Worm (Caenorhabditis elegans) whole organism, L4 larva: Measurements from ENCODE around the gene suf-1.

Experiments
- D1046.2 ChIP-seq: fragments of 200-800 bp; sonication (Bioruptor generic); IDR thresholded peaks from 2 replicates; pipeline ENCODE4 v1.3.6; 2022; ENCODE audit warnings: missing genetic modification characterization, missing compliant biosample characterization
- F49E8.2 ChIP-seq: sonication (generic microtip); optimal IDR thresholded peaks from 2 replicates; lab custom pipeline; 2016; ENCODE audit warnings: missing compliant biosample characterization, mild to moderate bottlenecking, missing genetic modification characterization, borderline replicate concordance
- ZK546.5 ChIP-seq, 2 experiments: sonication (generic microtip); optimal IDR thresholded peaks; 2 replicates each; lab custom pipeline; 2017; ENCODE audit warnings: missing biosample characterization in 2 of 2, missing genetic modification characterization in 2 of 2
- ama-1 ChIP-seq: fragments of 150-350 bp; optimal IDR thresholded peaks from 2 replicates; lab custom pipeline; 2014; ENCODE audit warnings: inconsistent platforms, mixed read lengths
- daf-8 ChIP-seq: fragments of 200-800 bp; sonication (Bioruptor generic); IDR thresholded peaks from 2 replicates; pipeline ENCODE4 v1.3.6; 2022; ENCODE audit warnings: missing genetic modification characterization, missing compliant biosample characterization
- lin-13 ChIP-seq: fragments of 150-350 bp; optimal IDR thresholded peaks from 2 replicates; lab custom pipeline; 2014; ENCODE audit warnings: missing biosample characterization, missing genetic modification reagents, missing genetic modification characterization
- mep-1 ChIP-seq: fragments of 150-350 bp; sonication (generic microtip); optimal IDR thresholded peaks from 3 replicates; lab custom pipeline; 2014; ENCODE audit warnings: missing biosample characterization, missing genetic modification characterization
- nhr-111 ChIP-seq: fragments of 200-800 bp; sonication (Bioruptor generic); optimal IDR thresholded peaks from 2 replicates; lab custom pipeline; 2018; ENCODE audit warnings: mild to moderate bottlenecking, missing genetic modification characterization, missing compliant biosample characterization
- nhr-76 ChIP-seq: fragments of 150-350 bp; optimal IDR thresholded peaks from 2 replicates; lab custom pipeline; 2014; ENCODE audit warnings: missing biosample characterization, missing genetic modification characterization
- pha-4 ChIP-seq, 2 experiments: fragments of 150-350 bp in 1 of 2; fragments of 200-800 bp in 1 of 2; sonication (Bioruptor generic) in 1 of 2; IDR thresholded peaks in 1 of 2; optimal IDR thresholded peaks in 1 of 2; 2 replicates each; pipeline versions ENCODE4 v1.3.6 to Lab custom; 2014 to 2022; ENCODE audit warnings: missing genetic modification characterization in 2 of 2, missing genetic modification reagents in 2 of 2, missing biosample characterization in 1 of 2, missing compliant biosample characterization in 1 of 2
- pqm-1 ChIP-seq: sonication (generic microtip); optimal IDR thresholded peaks from 2 replicates; lab custom pipeline; 2017; ENCODE audit warnings: missing biosample characterization, missing genetic modification characterization
- set-16 ChIP-seq: fragments of 200-800 bp; sonication (Bioruptor generic); IDR thresholded peaks from 2 replicates; pipeline ENCODE4 v1.3.6; 2022; ENCODE audit warnings: missing genetic modification reagents, missing genetic modification characterization, missing compliant biosample characterization
- skn-1 ChIP-seq: fragments of 150-350 bp; optimal IDR thresholded peaks from 2 replicates; lab custom pipeline; 2014; ENCODE audit warnings: missing biosample characterization, missing genetic modification characterization
- snpc-4 ChIP-seq: fragments of 150-350 bp; optimal IDR thresholded peaks from 2 replicates; lab custom pipeline; 2014; ENCODE audit warnings: missing biosample characterization, missing genetic modification characterization

ce11 chrII:8642376-8642775, 38.7 kb downstream of the suf-1 start:
- TF ChIP-seq pha-4 (GFP tag; IDR thresholded peaks at IDR 0.05; lab: Robert Waterston, UW) (no peak), pha-4 (tag; optimal IDR thresholded peaks at IDR 0.05; lab: Kevin White, UChicago) (no peak), mep-1 (tag; lab: Kevin White, UChicago) (no peak), skn-1 (no peak), pqm-1 (tag; lab: Kevin White, UChicago) (no peak), nhr-76 (tag; lab: Kevin White, UChicago) (no peak), ama-1 (lab: Kevin White, UChicago) (no peak), F49E8.2 (tag; lab: Kevin White, UChicago) (no peak), D1046.2 (no peak), set-16 (GFP tag; lab: Robert Waterston, UW) (no peak), ZK546.5 (tag; optimal IDR thresholded peaks at IDR 0.05; lab: Kevin White, UChicago) (no peak), lin-13 (GFP tag; lab: Kevin White, UChicago) (no peak), daf-8 (GFP tag; lab: Robert Waterston, UW) (no peak), snpc-4 (tag; lab: Kevin White, UChicago) (no peak), nhr-111 (GFP tag; lab: Kevin White, UChicago) (no peak)
